Worm (Caenorhabditis elegans) whole organism, L4 larva: ENCODE measurements around the gene ncs-3.

Experiments used
- F10B5.3 ChIP-seq: sonication (generic microtip); optimal IDR thresholded peaks from 2 replicates; lab custom pipeline; 2016; ENCODE audit warnings: mild to moderate bottlenecking, missing genetic modification characterization, missing compliant biosample characterization
- F26F4.8 ChIP-seq: fragments of 200-800 bp; sonication (Bioruptor generic); conservative IDR thresholded peaks from 2 replicates; pipeline ENCODE4 v1.3.6; 2022; ENCODE audit warnings: missing genetic modification characterization, missing compliant biosample characterization
- F44E2.7 ChIP-seq: fragments of 200-800 bp; sonication (Bioruptor generic); IDR thresholded peaks from 2 replicates; pipeline ENCODE4 v2.1.2; 2022; ENCODE audit warnings: missing genetic modification characterization, missing compliant biosample characterization
- R02D3.7 ChIP-seq: fragments of 150-350 bp; sonication (generic microtip); optimal IDR thresholded peaks from 3 replicates; lab custom pipeline; 2014; ENCODE audit warnings: missing biosample characterization, missing genetic modification characterization
- T20F7.1 ChIP-seq: fragments of 200-800 bp; sonication (Bioruptor generic); optimal IDR thresholded peaks from 2 replicates; lab custom pipeline; 2018; ENCODE audit warnings: mild to moderate bottlenecking, missing genetic modification characterization, missing compliant biosample characterization
- Y105C5A.15 ChIP-seq: fragments of 200-800 bp; sonication (Bioruptor generic); IDR thresholded peaks from 2 replicates; pipeline ENCODE4 v1.3.6; 2022; ENCODE audit warnings: missing genetic modification characterization, missing compliant biosample characterization
- Y48G9A.11 ChIP-seq: fragments of 200-800 bp; sonication (Bioruptor generic); IDR thresholded peaks from 2 replicates; pipeline ENCODE4 v1.3.6; 2022; ENCODE audit warnings: missing genetic modification reagents, missing genetic modification characterization, missing compliant biosample characterization
- Y75B8A.6 ChIP-seq: fragments of 200-800 bp; sonication (Bioruptor generic); IDR thresholded peaks from 2 replicates; pipeline ENCODE4 v1.3.6; 2022; ENCODE audit warnings: missing genetic modification reagents, missing genetic modification characterization, missing compliant biosample characterization
- ZK337.2 ChIP-seq: fragments of 200-800 bp; sonication (Bioruptor generic); IDR thresholded peaks from 2 replicates; pipeline ENCODE4 v1.3.6; 2022; ENCODE audit warnings: missing genetic modification reagents, missing genetic modification characterization, missing compliant biosample characterization
- ZK546.5 ChIP-seq, 2 experiments: sonication (generic microtip); optimal IDR thresholded peaks; 2 replicates each; lab custom pipeline; 2017; ENCODE audit warnings: missing biosample characterization in 2 of 2, missing genetic modification characterization in 2 of 2
- aly-2 ChIP-seq: sonication (generic microtip); optimal IDR thresholded peaks from 2 replicates; lab custom pipeline; 2018; ENCODE audit warnings: missing biosample characterization, missing genetic modification characterization
- ama-1 ChIP-seq: fragments of 150-350 bp; optimal IDR thresholded peaks from 2 replicates; lab custom pipeline; 2014; ENCODE audit warnings: inconsistent platforms, mixed read lengths
- attf-4 ChIP-seq: sonication (generic microtip); optimal IDR thresholded peaks from 3 replicates; lab custom pipeline; 2017; ENCODE audit warnings: missing biosample characterization, missing genetic modification characterization
- ceh-28 ChIP-seq: fragments of 150-350 bp; optimal IDR thresholded peaks from 2 replicates; lab custom pipeline; 2014; ENCODE audit warnings: missing biosample characterization, missing genetic modification reagents, missing genetic modification characterization
- ceh-44 ChIP-seq: fragments of 200-800 bp; sonication (Bioruptor generic); IDR thresholded peaks from 2 replicates; pipeline ENCODE4 v1.3.6; 2022; ENCODE audit warnings: missing genetic modification reagents, missing genetic modification characterization, missing compliant biosample characterization
- ceh-62 ChIP-seq: sonication (generic microtip); optimal IDR thresholded peaks from 2 replicates; lab custom pipeline; 2017; ENCODE audit warnings: missing biosample characterization, missing genetic modification characterization
- ctbp-1 ChIP-seq: fragments of 200-800 bp; sonication (Bioruptor generic); IDR thresholded peaks from 2 replicates; pipeline ENCODE4 v1.3.6; 2022; ENCODE audit warnings: missing genetic modification reagents, missing genetic modification characterization, missing compliant biosample characterization
- daf-19 ChIP-seq: fragments of 200-800 bp; sonication (Bioruptor generic); conservative IDR thresholded peaks from 2 replicates; pipeline ENCODE4 v1.3.6; 2022; ENCODE audit warnings: missing genetic modification characterization, missing compliant biosample characterization
- daf-8 ChIP-seq: fragments of 200-800 bp; sonication (Bioruptor generic); IDR thresholded peaks from 2 replicates; pipeline ENCODE4 v1.3.6; 2022; ENCODE audit warnings: missing genetic modification characterization, missing compliant biosample characterization
- dmd-8 ChIP-seq: fragments of 200-800 bp; sonication (Bioruptor generic); IDR thresholded peaks from 2 replicates; pipeline ENCODE4 v1.3.6; 2022; ENCODE audit warnings: missing genetic modification characterization, missing compliant biosample characterization
- dve-1 ChIP-seq: sonication (generic microtip); optimal IDR thresholded peaks from 2 replicates; lab custom pipeline; 2017; ENCODE audit warnings: antibody characterized with exemption, mild to moderate bottlenecking, missing genetic modification characterization, missing compliant biosample characterization; ENCODE audit not compliant: insufficient read depth
- gei-8 ChIP-seq: fragments of 200-800 bp; sonication (Bioruptor generic); optimal IDR thresholded peaks from 2 replicates; lab custom pipeline; 2018; ENCODE audit warnings: mild to moderate bottlenecking, missing genetic modification characterization, missing compliant biosample characterization
- hif-1 ChIP-seq, 2 experiments: sonication (generic microtip); optimal IDR thresholded peaks; 2 replicates each; lab custom pipeline; 2016 to 2017; ENCODE audit warnings: missing compliant biosample characterization in 2 of 2, missing genetic modification characterization in 2 of 2, missing genetic modification reagents in 2 of 2, missing genotype in 2 of 2, mild to moderate bottlenecking in 1 of 2
- jun-1 ChIP-seq: fragments of 150-350 bp; optimal IDR thresholded peaks from 2 replicates; lab custom pipeline; 2014; ENCODE audit warnings: missing biosample characterization, missing genetic modification reagents, missing genetic modification characterization
- lim-7 ChIP-seq: fragments of 200-800 bp; sonication (Bioruptor generic); IDR thresholded peaks from 2 replicates; pipeline ENCODE4 v1.3.6; 2022; ENCODE audit warnings: missing genetic modification characterization, missing compliant biosample characterization
- lin-1 ChIP-seq: fragments of 200-800 bp; sonication (Bioruptor generic); IDR thresholded peaks from 2 replicates; pipeline ENCODE4 v1.3.6; 2022; ENCODE audit warnings: missing genetic modification reagents, missing genetic modification characterization, missing compliant biosample characterization
- lin-15B ChIP-seq: fragments of 150-350 bp; sonication (generic microtip); optimal IDR thresholded peaks from 3 replicates; lab custom pipeline; 2014; ENCODE audit warnings: missing biosample characterization, missing genetic modification characterization
- lsy-2 ChIP-seq, 2 experiments: fragments of 150-350 bp in 1 of 2; sonication (generic microtip) in 1 of 2; optimal IDR thresholded peaks; 2 replicates each; lab custom pipeline; 2014 to 2017; ENCODE audit warnings: missing biosample characterization in 2 of 2, missing genetic modification characterization in 2 of 2
- madf-5 ChIP-seq, 2 experiments: fragments of 200-800 bp; sonication (Bioruptor generic); IDR thresholded peaks; 2 replicates each; pipeline ENCODE4 v1.3.6; 2022; ENCODE audit warnings: missing compliant biosample characterization in 2 of 2, missing genetic modification characterization in 2 of 2
- madf-9 ChIP-seq: fragments of 200-800 bp; sonication (Bioruptor generic); conservative IDR thresholded peaks from 2 replicates; pipeline ENCODE4 v1.3.6; 2022; ENCODE audit warnings: missing genetic modification reagents, missing genetic modification characterization, missing compliant biosample characterization
- nhr-10 ChIP-seq: fragments of 150-350 bp; optimal IDR thresholded peaks from 2 replicates; lab custom pipeline; 2014; ENCODE audit warnings: missing biosample characterization, missing genetic modification characterization
- nhr-102 ChIP-seq: sonication (generic microtip); optimal IDR thresholded peaks from 2 replicates; lab custom pipeline; 2016; ENCODE audit warnings: mild to moderate bottlenecking, missing genetic modification characterization, moderate library complexity, missing compliant biosample characterization
- nhr-111 ChIP-seq: fragments of 200-800 bp; sonication (Bioruptor generic); optimal IDR thresholded peaks from 2 replicates; lab custom pipeline; 2018; ENCODE audit warnings: mild to moderate bottlenecking, missing genetic modification characterization, missing compliant biosample characterization
- nhr-28 ChIP-seq: fragments of 150-350 bp; optimal IDR thresholded peaks from 2 replicates; lab custom pipeline; 2014; ENCODE audit warnings: missing biosample characterization, missing genetic modification characterization
- nhr-41 ChIP-seq: fragments of 200-800 bp; sonication (Bioruptor generic); IDR thresholded peaks from 2 replicates; pipeline ENCODE4 v1.3.6; 2022; ENCODE audit warnings: missing genetic modification reagents, missing genetic modification characterization, missing compliant biosample characterization
- php-3 ChIP-seq: fragments of 200-800 bp; sonication (Bioruptor generic); IDR thresholded peaks from 2 replicates; pipeline ENCODE4 v1.3.6; 2022; ENCODE audit warnings: missing genetic modification reagents, missing genetic modification characterization, missing compliant biosample characterization
- pqm-1 ChIP-seq: sonication (generic microtip); optimal IDR thresholded peaks from 2 replicates; lab custom pipeline; 2017; ENCODE audit warnings: missing biosample characterization, missing genetic modification characterization
- rbr-2 ChIP-seq: sonication (generic microtip); optimal IDR thresholded peaks from 2 replicates; lab custom pipeline; 2016; ENCODE audit warnings: missing genotype, missing genetic modification characterization, missing compliant biosample characterization
- saeg-2 ChIP-seq: fragments of 200-800 bp; sonication (Bioruptor generic); IDR thresholded peaks from 2 replicates; pipeline ENCODE4 v1.3.6; 2022; ENCODE audit warnings: missing genetic modification reagents, missing genetic modification characterization, missing compliant biosample characterization
- sdz-12 ChIP-seq: fragments of 200-800 bp; sonication (Bioruptor generic); optimal IDR thresholded peaks from 2 replicates; lab custom pipeline; 2018; ENCODE audit warnings: mild to moderate bottlenecking, missing genetic modification characterization, missing compliant biosample characterization
- spr-1 ChIP-seq: sonication (generic microtip); optimal IDR thresholded peaks from 2 replicates; lab custom pipeline; 2016; ENCODE audit warnings: mild to moderate bottlenecking, missing genetic modification characterization, missing compliant biosample characterization
- spr-3 ChIP-seq: fragments of 200-800 bp; sonication (Bioruptor generic); optimal IDR thresholded peaks from 2 replicates; lab custom pipeline; 2018; ENCODE audit warnings: mild to moderate bottlenecking, missing genetic modification characterization, missing compliant biosample characterization
- unc-62 ChIP-seq, 3 experiments: fragments of 150-350 bp in 1 of 3; sonication (generic microtip); optimal IDR thresholded peaks in 2 of 3; peaks in 1 of 3; 1 replicate in 1 of 3; 2 replicates in 2 of 3; lab custom pipeline; 2014 to 2017; ENCODE audit warnings: missing biosample characterization in 3 of 3, missing genetic modification characterization in 3 of 3, missing genetic modification reagents in 3 of 3, missing genotype in 1 of 3
- zag-1 ChIP-seq: fragments of 150-350 bp; optimal IDR thresholded peaks from 2 replicates; lab custom pipeline; 2014; ENCODE audit warnings: missing biosample characterization, missing genetic modification characterization
- zip-11 ChIP-seq: fragments of 200-800 bp; sonication (Bioruptor generic); IDR thresholded peaks from 2 replicates; pipeline ENCODE4 v1.3.6; 2022; ENCODE audit warnings: missing genetic modification characterization, missing compliant biosample characterization
- zip-2 ChIP-seq: fragments of 150-350 bp; optimal IDR thresholded peaks from 2 replicates; lab custom pipeline; 2014; ENCODE audit warnings: missing biosample characterization, missing genetic modification characterization

ncs-3 gene

DNA sequence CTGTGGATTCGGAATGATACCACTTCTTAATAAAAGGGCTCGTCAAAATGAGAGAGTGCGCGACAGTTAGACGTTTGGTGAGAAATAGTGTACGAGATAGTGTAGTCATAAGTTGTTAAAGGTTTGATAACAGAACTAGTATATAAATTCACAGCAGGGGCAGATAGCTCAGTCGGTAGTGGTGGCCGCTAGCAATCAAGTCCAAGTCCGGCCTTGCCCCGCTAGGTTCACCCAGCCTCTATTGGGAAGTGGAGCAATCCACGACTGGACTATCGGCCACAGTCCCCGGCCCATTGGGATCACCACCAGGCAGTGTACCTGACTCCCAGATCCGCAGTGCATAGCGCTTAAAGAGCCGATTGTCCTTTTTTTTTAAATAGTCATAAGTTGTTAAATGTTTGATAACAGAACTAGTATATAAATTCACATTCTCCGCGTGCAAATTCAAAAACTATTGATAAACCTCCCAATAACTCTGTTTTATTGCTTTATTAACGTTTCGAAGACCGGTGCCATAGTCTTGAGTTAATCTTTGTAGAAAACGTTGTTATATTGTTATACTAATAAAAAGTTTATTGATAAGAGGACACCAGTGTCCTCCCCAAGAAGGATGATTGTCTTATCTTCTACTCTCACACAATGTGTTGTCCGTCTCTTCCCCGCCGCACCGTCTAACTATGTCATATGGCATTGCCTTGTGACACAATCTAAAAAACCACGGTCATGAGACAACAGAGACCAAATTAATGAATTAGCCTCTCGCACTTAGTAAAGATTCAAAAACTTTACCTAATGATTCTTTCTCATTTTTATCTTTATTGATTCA lies 43.0 kb upstream of the ncs-3 start (continued):
- TF ChIP-seq Y48G9A.11 (GFP tag; lab: Robert Waterston, UW) = no peak
- peak; percentile 22 for TF ChIP-seq sdz-12 (GFP tag; lab: Kevin White, UChicago)
- peak; percentile 78 for TF ChIP-seq nhr-10
- peak; percentile 85 for TF ChIP-seq pqm-1 (tag; lab: Kevin White, UChicago)
- TF ChIP-seq nhr-41 = no peak
- peak; percentile 69; the same call in 1 of the 2 replicates for TF ChIP-seq dmd-8
- no peak for TF ChIP-seq R02D3.7 (tag; lab: Kevin White, UChicago)
- no peak for TF ChIP-seq rbr-2
- no peak for TF ChIP-seq ceh-44 (GFP tag; lab: Robert Waterston, UW)
- no peak for TF ChIP-seq ZK546.5 (tag; optimal IDR thresholded peaks at IDR 0.05; lab: Kevin White, UChicago)
- 0 out of 2 replicates have a peak, but pooled peaks have one; percentile 27 for TF ChIP-seq ctbp-1 (GFP tag; lab: Robert Waterston, UW)
- TF ChIP-seq dve-1 (tag; lab: Kevin White, UChicago) = peak; percentile 92
- 0 out of 2 replicates have a peak, but pooled peaks have one; percentile 56 for TF ChIP-seq daf-19
- no peak for TF ChIP-seq jun-1
- no peak for TF ChIP-seq ceh-62
- peak; percentile 52; the same call in 1 of the 2 replicates for TF ChIP-seq lin-1 (GFP tag; lab: Robert Waterston, UW)
- TF ChIP-seq madf-9 (GFP tag; lab: Robert Waterston, UW) = peak; percentile 40; the same call in 1 of the 2 replicates
- TF ChIP-seq Y75B8A.6 = no peak
- TF ChIP-seq T20F7.1 (GFP tag; lab: Kevin White, UChicago) = peak; percentile 56
- no peak for TF ChIP-seq F44E2.7 (GFP tag; lab: Robert Waterston, UW)
- TF ChIP-seq zag-1 (tag; lab: Kevin White, UChicago) = no peak
- 0 out of 2 replicates have a peak, but pooled peaks have one; percentile 11 for TF ChIP-seq ZK337.2 (GFP tag; lab: Robert Waterston, UW)
- peak in 1 of 2 experiments; percentile 28 for TF ChIP-seq lsy-2 (tag; optimal IDR thresholded peaks at IDR 0.05; lab: Kevin White, UChicago)
- no peak for TF ChIP-seq nhr-111 (GFP tag; lab: Kevin White, UChicago)
- TF ChIP-seq gei-8 = peak; percentile 3
- TF ChIP-seq saeg-2 = 0 out of 2 replicates have a peak, but pooled peaks have one; percentile 38
- no peak for TF ChIP-seq zip-2 (tag; lab: Kevin White, UChicago)

DNA sequence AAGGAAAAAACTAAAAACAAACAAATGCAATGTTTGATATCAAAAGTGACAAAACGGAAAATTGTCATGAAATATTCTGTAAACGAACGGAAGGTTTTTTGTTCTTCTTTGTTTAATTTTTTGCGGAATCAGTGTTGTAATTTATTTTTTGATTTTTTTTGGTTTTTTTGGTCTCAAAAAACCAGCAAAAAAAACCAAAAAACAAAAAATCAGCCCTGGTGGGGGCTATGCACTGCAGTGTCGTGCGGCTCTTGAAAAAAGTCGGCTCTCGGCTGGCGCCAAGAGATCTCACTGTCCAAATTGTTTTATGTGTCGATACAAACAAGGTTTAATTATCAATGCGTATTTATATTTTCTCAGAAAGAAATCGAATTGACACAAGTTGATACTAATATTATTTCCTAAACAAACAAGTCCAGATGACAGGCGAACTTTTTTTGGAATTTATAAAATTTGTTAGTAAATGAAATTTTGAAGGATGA lies 41.5 kb upstream of the ncs-3 start:
- TF ChIP-seq nhr-28 (tag; lab: Kevin White, UChicago) (peak; percentile 13), zip-2 (tag; lab: Kevin White, UChicago) (no peak), spr-1 (tag; lab: Kevin White, UChicago) (no peak), aly-2 (tag; lab: Kevin White, UChicago) (no peak), jun-1 (no peak), F44E2.7 (GFP tag; lab: Robert Waterston, UW) (no peak), ceh-28 (tag; lab: Kevin White, UChicago) (no peak), madf-9 (GFP tag; lab: Robert Waterston, UW) (no peak), unc-62 (GFP tag; optimal IDR thresholded peaks at IDR 0.05 in 1 of 2; lab: Kevin White, UChicago) (no peak), unc-62 (tag; optimal IDR thresholded peaks at IDR 0.05; lab: Kevin White, UChicago) (no peak), gei-8 (peak; percentile 38), daf-8 (GFP tag; lab: Robert Waterston, UW) (no peak), saeg-2 (peak; percentile 58; the same call in 1 of the 2 replicates), attf-4 (no peak), spr-3 (GFP tag; lab: Kevin White, UChicago) (no peak), F10B5.3 (tag; lab: Kevin White, UChicago) (no peak), ctbp-1 (GFP tag; lab: Robert Waterston, UW) (peak; percentile 12; the same call in 1 of the 2 replicates), madf-5 (GFP tag; IDR thresholded peaks at IDR 0.05; lab: Robert Waterston, UW) (no peak), nhr-111 (GFP tag; lab: Kevin White, UChicago) (no peak), lim-7 (GFP tag; lab: Robert Waterston, UW) (0 out of 2 replicates have a peak, but pooled peaks have one; percentile 53), ama-1 (lab: Kevin White, UChicago) (peak; percentile 65), R02D3.7 (tag; lab: Kevin White, UChicago) (no peak), nhr-41 (no peak), php-3 (GFP tag; lab: Robert Waterston, UW) (peak; percentile 55; the same call in 1 of the 2 replicates), hif-1 (tag; optimal IDR thresholded peaks at IDR 0.05; lab: Kevin White, UChicago) (peak in 1 of 2 experiments; percentile 5), nhr-102 (tag; lab: Kevin White, UChicago) (peak; percentile 73), T20F7.1 (GFP tag; lab: Kevin White, UChicago) (peak; percentile 10), Y105C5A.15 (GFP tag; lab: Robert Waterston, UW) (0 out of 2 replicates have a peak, but pooled peaks have one; percentile 43), zip-11 (GFP tag; lab: Robert Waterston, UW) (no peak), lin-15B (tag; lab: Kevin White, UChicago) (no peak), F26F4.8 (no peak), Y75B8A.6 (no peak), nhr-10 (no peak)
